Worm (Caenorhabditis elegans): Measurements from ENCODE around the gene T26G10.1.

DNA sequence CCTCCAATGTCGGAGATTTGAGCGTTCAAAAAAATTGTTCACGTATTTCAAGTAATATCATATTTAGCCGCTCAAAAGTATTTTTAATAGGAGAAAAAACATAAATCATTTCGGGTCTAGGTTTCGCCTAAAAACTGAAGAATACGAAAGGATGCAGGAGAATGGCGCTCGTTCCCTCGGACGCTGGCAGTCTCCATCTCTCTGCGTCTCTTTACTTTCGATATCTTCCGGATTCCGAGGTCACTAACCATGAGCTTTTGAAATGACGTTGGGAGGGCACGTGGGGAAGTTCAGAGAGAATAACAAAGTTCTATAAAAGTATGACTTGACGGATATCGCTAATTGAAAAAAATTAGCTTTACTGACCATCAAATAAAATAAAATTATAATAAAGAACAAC lies 15.5 kb downstream of the T26G10.1 start:
- TF ChIP-seq ztf-29 (GFP tag; IDR thresholded peaks at IDR 0.05) (no peak), ztf-23 (GFP tag; IDR thresholded peaks at IDR 0.05) (no peak), ref-1 (GFP tag; conservative IDR thresholded peaks at IDR 0.05) (no peak), cog-1 (tag; optimal IDR thresholded peaks at IDR 0.05) (no peak), flt-1 (GFP tag; IDR thresholded peaks at IDR 0.05) (no peak), tab-1 (GFP tag; IDR thresholded peaks at IDR 0.05) (no peak)

Data from whole organism, midembryonic.